Fruit fly (Drosophila melanogaster): ENCODE measurements around the gene CG31908.

- no peak for TF ChIP-seq sage (GFP tag; optimal IDR thresholded peaks at IDR 0.05)
- no peak for TF ChIP-seq brk (GFP tag; optimal IDR thresholded peaks at IDR 0.05)
- no peak for TF ChIP-seq fru (GFP tag; optimal IDR thresholded peaks at IDR 0.05)
- no peak for TF ChIP-seq Mio (GFP tag; optimal IDR thresholded peaks at IDR 0.05)
- no peak for TF ChIP-seq GATAd (GFP tag; optimal IDR thresholded peaks at IDR 0.05)
- TF ChIP-seq Dfd (GFP tag; optimal IDR thresholded peaks at IDR 0.05), result no peak
- no peak for TF ChIP-seq Hnf4 (GFP tag; optimal IDR thresholded peaks at IDR 0.05)
Measured at dm6 chr2L:7013157-7013556, 14.0 kb downstream of the CG31908 start, which contains the start of gene CG43322.
